Worm (Caenorhabditis elegans): ENCODE measurements around the gene F48E8.2.

Gene F48E8.2

ce11 chrIII:5512502-5512901 is 48.3 kb downstream of the F48E8.2 start, which contains the start of gene pqn-25:
Gene pqn-25 (minus strand): TSS chrIII:5512602.
- TF ChIP-seq dao-5 (tag; optimal IDR thresholded peaks at IDR 0.05), result no peak
- TF ChIP-seq him-1 (tag; optimal IDR thresholded peaks at IDR 0.05), result no peak
- TF ChIP-seq W03F9.2 (tag; optimal IDR thresholded peaks at IDR 0.05), result no peak

- TF ChIP-seq him-1 (tag; optimal IDR thresholded peaks at IDR 0.05), result no peak
- TF ChIP-seq W03F9.2 (tag; optimal IDR thresholded peaks at IDR 0.05), result no peak
- no peak for TF ChIP-seq dao-5 (tag; optimal IDR thresholded peaks at IDR 0.05)
Observed at ce11 chrIII:5517423-5517822, 53.2 kb downstream of the F48E8.2 start, which contains the start of gene nekl-4. Gene nekl-4 (minus strand): TSS chrIII:5517523.
